Fruit fly (Drosophila melanogaster): ENCODE results near the gene CG6428.
A peak's percentile ranks its signal among the peaks of the same experiment; 100 is the strongest.

Gene CG6428

dm6 chrX:4010835-4011234 is 42.4 kb upstream of the CG6428 start (continued):
- TF ChIP-seq CG6683 (GFP tag; optimal IDR thresholded peaks at IDR 0.05): no peak
- TF ChIP-seq CG43689 (GFP tag; IDR thresholded peaks at IDR 0.05): no peak
- TF ChIP-seq z (GFP tag; IDR thresholded peaks at IDR 0.05): no peak
- peak; percentile 23 for TF ChIP-seq caup (GFP tag; optimal IDR thresholded peaks at IDR 0.05; ENCODE audit: severe bottlenecking)
- TF ChIP-seq her (GFP tag; optimal IDR thresholded peaks at IDR 0.05): peak; percentile 15
- TF ChIP-seq bcd (GFP tag; optimal IDR thresholded peaks at IDR 0.05): peak; percentile 54
- no peak for TF ChIP-seq CG7987 (GFP tag; optimal IDR thresholded peaks at IDR 0.05)
- no peak for TF ChIP-seq maf-S (GFP tag; optimal IDR thresholded peaks at IDR 0.05)
- TF ChIP-seq ems (GFP tag; optimal IDR thresholded peaks at IDR 0.05): peak; percentile 9
- TF ChIP-seq CG6854 (GFP tag; optimal IDR thresholded peaks at IDR 0.05): no peak
- no peak for TF ChIP-seq CG2129 (GFP tag; IDR thresholded peaks at IDR 0.05; ENCODE audit: partially characterized antibody)
- no peak for TF ChIP-seq Bteb2 (GFP tag; optimal IDR thresholded peaks at IDR 0.05)
- no peak for TF ChIP-seq CG7928 (GFP tag; optimal IDR thresholded peaks at IDR 0.05)
- no peak for TF ChIP-seq CG17912 (GFP tag; optimal IDR thresholded peaks at IDR 0.05)
- no peak for TF ChIP-seq YL-1 (GFP tag; optimal IDR thresholded peaks at IDR 0.05)
- no peak for TF ChIP-seq wek (GFP tag; optimal IDR thresholded peaks at IDR 0.05)
- no peak for TF ChIP-seq BEAF-32 (GFP tag; optimal IDR thresholded peaks at IDR 0.05)
- TF ChIP-seq kay (GFP tag; optimal IDR thresholded peaks at IDR 0.05): no peak
- TF ChIP-seq hb (GFP tag; IDR thresholded peaks at IDR 0.05; ENCODE audit: partially characterized antibody): no peak
- 0 out of 2 replicates have a peak, but pooled peaks have one; percentile 23 for TF ChIP-seq CG11085 (GFP tag; IDR thresholded peaks at IDR 0.05)
- peak; percentile 49 for TF ChIP-seq scrt (GFP tag; optimal IDR thresholded peaks at IDR 0.05)
- no peak for TF ChIP-seq CG1647 (GFP tag; optimal IDR thresholded peaks at IDR 0.05)
- TF ChIP-seq TFAM (GFP tag; optimal IDR thresholded peaks at IDR 0.05): no peak
- TF ChIP-seq so (GFP tag; IDR thresholded peaks at IDR 0.05): no peak
- TF ChIP-seq vfl (GFP tag; optimal IDR thresholded peaks at IDR 0.05): no peak
- TF ChIP-seq CG17385 (GFP tag; optimal IDR thresholded peaks at IDR 0.05): peak; percentile 46
- TF ChIP-seq chm (GFP tag; IDR thresholded peaks at IDR 0.05): peak; percentile 40; the same call in 1 of the 2 replicates
- no peak for TF ChIP-seq stwl (tag; optimal IDR thresholded peaks at IDR 0.05)
- no peak for TF ChIP-seq sens-2 (GFP tag; IDR thresholded peaks at IDR 0.05)
- TF ChIP-seq sna (GFP tag; IDR thresholded peaks at IDR 0.05; ENCODE audit: partially characterized antibody): no peak
- TF ChIP-seq CG2116 (GFP tag; optimal IDR thresholded peaks at IDR 0.05): no peak
- TF ChIP-seq klu (GFP tag; IDR thresholded peaks at IDR 0.05): no peak
- peak; percentile 0 for TF ChIP-seq Side (GFP tag; optimal IDR thresholded peaks at IDR 0.05)
- no peak for TF ChIP-seq Ets97D (GFP tag; optimal IDR thresholded peaks at IDR 0.05)
- no peak for TF ChIP-seq CG9797 (GFP tag; optimal IDR thresholded peaks at IDR 0.05)
- TF ChIP-seq tio (GFP tag; optimal IDR thresholded peaks at IDR 0.05): peak; percentile 23
- no peak for TF ChIP-seq CG4617 (GFP tag; optimal IDR thresholded peaks at IDR 0.05; ENCODE audit: borderline replicate concordance)
- peak; percentile 33 to 43 for TF ChIP-seq Pdp1 (GFP tag; optimal IDR thresholded peaks at IDR 0.05)
- no peak for TF ChIP-seq ewg (GFP tag; optimal IDR thresholded peaks at IDR 0.05)
- peak; percentile 73 for TF ChIP-seq CG18599 (GFP tag; optimal IDR thresholded peaks at IDR 0.05)
- TF ChIP-seq pb (GFP tag; optimal IDR thresholded peaks at IDR 0.05): peak; percentile 24
- TF ChIP-seq CG33213 (GFP tag; optimal IDR thresholded peaks at IDR 0.05): peak; percentile 22
- peak; percentile 45 for TF ChIP-seq Six4 (GFP tag; optimal IDR thresholded peaks at IDR 0.05)
- TF ChIP-seq CG11504 (tag; optimal IDR thresholded peaks at IDR 0.05): peak; percentile 71
- TF ChIP-seq bab2 (GFP tag; optimal IDR thresholded peaks at IDR 0.05): peak; percentile 42
- TF ChIP-seq CG3995 (GFP tag; optimal IDR thresholded peaks at IDR 0.05): no peak
- TF ChIP-seq Bgb (GFP tag; IDR thresholded peaks at IDR 0.05; ENCODE audit: partially characterized antibody): no peak
- no peak for TF ChIP-seq mirr (GFP tag; optimal IDR thresholded peaks at IDR 0.05)
- TF ChIP-seq dmrt99B (tag; optimal IDR thresholded peaks at IDR 0.05): peak; percentile 68
- TF ChIP-seq slp2 (GFP tag; optimal IDR thresholded peaks at IDR 0.05): peak; percentile 21
